Worm (Caenorhabditis elegans): Measurements from ENCODE around the gene C06E4.5.

C06E4.5 gene

ce11 chrIV:7230198-7230597 lies 24.6 kb upstream of the C06E4.5 start, which contains the start of gene cap-1 (continued):
- TF ChIP-seq lsy-12 (tag; optimal IDR thresholded peaks at IDR 0.05): no peak
- no peak for TF ChIP-seq lin-39 (tag; optimal IDR thresholded peaks at IDR 0.05)
- TF ChIP-seq ceh-9 (tag; optimal IDR thresholded peaks at IDR 0.05): no peak
- no peak for TF ChIP-seq nhr-237 (tag; optimal IDR thresholded peaks at IDR 0.05)
- TF ChIP-seq ZK546.5 (tag; optimal IDR thresholded peaks at IDR 0.05): no peak
- no peak for TF ChIP-seq nhr-77 (tag; optimal IDR thresholded peaks at IDR 0.05)
- no peak for TF ChIP-seq nhr-67 (tag; optimal IDR thresholded peaks at IDR 0.05)
- TF ChIP-seq egl-5 (tag; optimal IDR thresholded peaks at IDR 0.05): peak; percentile 52
- TF ChIP-seq unc-62 (GFP tag; optimal IDR thresholded peaks at IDR 0.05): no peak
- TF ChIP-seq nhr-11 (tag; optimal IDR thresholded peaks at IDR 0.05): no peak

ce11 chrIV:7230935-7231334 lies 23.9 kb upstream of the C06E4.5 start, which contains the start of gene D2024.4:
D2024.4 (plus strand) TSS chrIV:7231235.
- TF ChIP-seq nhr-76 (tag; optimal IDR thresholded peaks at IDR 0.05) (no peak), R02D3.7 (tag; optimal IDR thresholded peaks at IDR 0.05) (no peak), elt-3 (tag; optimal IDR thresholded peaks at IDR 0.05) (no peak), skn-1 (tag; optimal IDR thresholded peaks at IDR 0.05) (no peak), pqm-1 (tag; optimal IDR thresholded peaks at IDR 0.05) (no peak), lin-39 (tag; optimal IDR thresholded peaks at IDR 0.05) (no peak), zag-1 (tag; optimal IDR thresholded peaks at IDR 0.05) (no peak), ceh-9 (tag; optimal IDR thresholded peaks at IDR 0.05) (no peak), nhr-11 (tag; optimal IDR thresholded peaks at IDR 0.05) (no peak), elt-1 (tag; optimal IDR thresholded peaks at IDR 0.05) (no peak), nhr-43 (tag; optimal IDR thresholded peaks at IDR 0.05; ENCODE audit: poor library complexity, severe bottlenecking) (no peak), nhr-25 (tag; optimal IDR thresholded peaks at IDR 0.05) (no peak), hmg-11 (tag; optimal IDR thresholded peaks at IDR 0.05) (no peak), fkh-2 (tag; optimal IDR thresholded peaks at IDR 0.05) (no peak), lin-15B (tag; optimal IDR thresholded peaks at IDR 0.05) (no peak)

ce11 chrIV:7233566-7234014 lies 21.2 kb upstream of the C06E4.5 start:
- no peak for TF ChIP-seq snpc-4 (tag; optimal IDR thresholded peaks at IDR 0.05)
- no peak for TF ChIP-seq sea-2 (GFP tag; optimal IDR thresholded peaks at IDR 0.05)
- no peak for TF ChIP-seq ceh-28 (tag; optimal IDR thresholded peaks at IDR 0.05)
- TF ChIP-seq nhr-43 (tag; optimal IDR thresholded peaks at IDR 0.05; ENCODE audit: poor library complexity, severe bottlenecking): peak; percentile 72
- no peak for TF ChIP-seq ztf-4 (tag; optimal IDR thresholded peaks at IDR 0.05)
- no peak for TF ChIP-seq unc-39 (tag; optimal IDR thresholded peaks at IDR 0.05)
- TF ChIP-seq ama-1 (optimal IDR thresholded peaks at IDR 0.05): no peak
- TF ChIP-seq egl-5 (tag; optimal IDR thresholded peaks at IDR 0.05): peak; percentile 57
- peak; percentile 19 for TF ChIP-seq nfya-1 (tag; optimal IDR thresholded peaks at IDR 0.05; ENCODE audit: insufficient read depth)
- TF ChIP-seq nhr-28 (tag; optimal IDR thresholded peaks at IDR 0.05): no peak
- peak; percentile 7 for TF ChIP-seq lin-39 (tag; optimal IDR thresholded peaks at IDR 0.05)
- TF ChIP-seq ceh-82 (tag; optimal IDR thresholded peaks at IDR 0.05): no peak
- TF ChIP-seq elt-1 (tag; optimal IDR thresholded peaks at IDR 0.05): no peak
- no peak for TF ChIP-seq daf-12 (tag; optimal IDR thresholded peaks at IDR 0.05)

- TF ChIP-seq ceh-16 (tag; optimal IDR thresholded peaks at IDR 0.05): no peak
- peak; percentile 93 for TF ChIP-seq elt-1 (tag; optimal IDR thresholded peaks at IDR 0.05)
- no peak for TF ChIP-seq sea-2 (GFP tag; optimal IDR thresholded peaks at IDR 0.05)
Measured at ce11 chrIV:7234623-7235022, 20.2 kb upstream of the C06E4.5 start.

ce11 chrIV:7235382-7235917 lies 19.3 kb upstream of the C06E4.5 start:
- TF ChIP-seq snpc-4 (tag; optimal IDR thresholded peaks at IDR 0.05): peak; percentile 45
- no peak for TF ChIP-seq sea-2 (GFP tag; optimal IDR thresholded peaks at IDR 0.05)
- TF ChIP-seq tbx-2 (tag; optimal IDR thresholded peaks at IDR 0.05): peak; percentile 44
- TF ChIP-seq fkh-10 (GFP tag; optimal IDR thresholded peaks at IDR 0.05): no peak
- TF ChIP-seq mdl-1 (tag; optimal IDR thresholded peaks at IDR 0.05): no peak
- no peak for TF ChIP-seq skn-1 (tag; optimal IDR thresholded peaks at IDR 0.05)
- TF ChIP-seq zag-1 (tag; optimal IDR thresholded peaks at IDR 0.05): no peak
- TF ChIP-seq lsy-12 (tag; optimal IDR thresholded peaks at IDR 0.05): no peak
- TF ChIP-seq elt-1 (tag; optimal IDR thresholded peaks at IDR 0.05): no peak
- TF ChIP-seq egl-27 (tag; optimal IDR thresholded peaks at IDR 0.05): no peak
- no peak for TF ChIP-seq ztf-4 (tag; optimal IDR thresholded peaks at IDR 0.05)
- TF ChIP-seq nhr-28 (tag; optimal IDR thresholded peaks at IDR 0.05): no peak
- peak; percentile 55 for TF ChIP-seq egl-5 (tag; optimal IDR thresholded peaks at IDR 0.05)
- no peak for TF ChIP-seq eor-1 (tag; optimal IDR thresholded peaks at IDR 0.05)
- TF ChIP-seq nhr-11 (tag; optimal IDR thresholded peaks at IDR 0.05): peak; percentile 34
- TF ChIP-seq nhr-25 (tag; optimal IDR thresholded peaks at IDR 0.05): no peak
- peak; percentile 79 for TF ChIP-seq hmg-11 (tag; optimal IDR thresholded peaks at IDR 0.05)
- peak; percentile 64 for TF ChIP-seq pha-4 (tag; optimal IDR thresholded peaks at IDR 0.05)
- no peak for TF ChIP-seq unc-62 (GFP tag; optimal IDR thresholded peaks at IDR 0.05)
- no peak for TF ChIP-seq nhr-237 (tag; optimal IDR thresholded peaks at IDR 0.05)
- no peak for TF ChIP-seq mml-1 (tag; optimal IDR thresholded peaks at IDR 0.05)
- TF ChIP-seq nhr-23 (tag; optimal IDR thresholded peaks at IDR 0.05): peak; percentile 6
- no peak for TF ChIP-seq ceh-82 (tag; optimal IDR thresholded peaks at IDR 0.05)
- TF ChIP-seq daf-12 (tag; optimal IDR thresholded peaks at IDR 0.05): no peak
- no peak for TF ChIP-seq nhr-76 (tag; optimal IDR thresholded peaks at IDR 0.05)
- TF ChIP-seq ceh-9 (tag; optimal IDR thresholded peaks at IDR 0.05): no peak
- no peak for TF ChIP-seq ceh-28 (tag; optimal IDR thresholded peaks at IDR 0.05)
- TF ChIP-seq elt-3 (tag; optimal IDR thresholded peaks at IDR 0.05): no peak
- TF ChIP-seq nhr-43 (tag; optimal IDR thresholded peaks at IDR 0.05; ENCODE audit: poor library complexity, severe bottlenecking): no peak
- TF ChIP-seq ama-1 (optimal IDR thresholded peaks at IDR 0.05): no peak
- peak; percentile 39 for TF ChIP-seq lin-15B (tag; optimal IDR thresholded peaks at IDR 0.05)

All from whole organism, L3 larva.